Fruit fly (Drosophila melanogaster) whole organism, embryonic: Measurements from ENCODE around the gene CG14220.

ENCODE experiments used
- B-H1 ChIP-seq: fragments of 200-800 bp; sonication (Bioruptor generic); IDR thresholded peaks from 3 replicates; pipeline ENCODE4 v1.3.6; 2022; ENCODE audit warnings: missing biosample characterization, missing genetic modification characterization
- Blimp-1 ChIP-seq: fragments of 200-800 bp; sonication (Bioruptor generic); optimal IDR thresholded peaks from 3 replicates; lab custom pipeline; 2018; ENCODE audit warnings: missing biosample characterization, missing genetic modification characterization, mild to moderate bottlenecking, moderate library complexity, missing genetic modification reagents
- CG10147 ChIP-seq: fragments of 200-800 bp; sonication (Bioruptor generic); optimal IDR thresholded peaks from 2 replicates; lab custom pipeline; 2019; ENCODE audit warnings: missing biosample characterization, mild to moderate bottlenecking, missing genetic modification characterization, moderate library complexity
- CG10321 ChIP-seq: fragments of 200-800 bp; sonication (Bioruptor generic); IDR thresholded peaks from 2 replicates; pipeline ENCODE4 v1.3.6; 2022; ENCODE audit warnings: missing biosample characterization, missing genetic modification characterization
- CG10959 ChIP-seq: fragments of 200-800 bp; sonication (Bioruptor generic); IDR thresholded peaks from 2 replicates; pipeline ENCODE4 v1.3.6; 2022; ENCODE audit warnings: missing biosample characterization, missing genetic modification characterization
- CG11085 ChIP-seq: fragments of 200-800 bp; sonication (Bioruptor generic); IDR thresholded peaks from 2 replicates; pipeline ENCODE4 v1.3.6; 2022; ENCODE audit warnings: missing biosample characterization, missing genetic modification characterization
- CG12104 ChIP-seq: fragments of 200-800 bp; sonication (Bioruptor generic); optimal IDR thresholded peaks from 3 replicates; lab custom pipeline; 2016; ENCODE audit warnings: missing biosample characterization, missing genetic modification characterization
- CG12236 ChIP-seq: fragments of 200-800 bp; sonication (Bioruptor generic); optimal IDR thresholded peaks from 2 replicates; lab custom pipeline; 2016; ENCODE audit warnings: missing biosample characterization, missing genetic modification characterization
- CG15479 ChIP-seq: fragments of 200-800 bp; sonication (Bioruptor generic); optimal IDR thresholded peaks from 3 replicates; lab custom pipeline; 2019; ENCODE audit warnings: missing biosample characterization, mild to moderate bottlenecking, missing genetic modification characterization, moderate library complexity
- CG18011 ChIP-seq: fragments of 200-800 bp; sonication (Bioruptor generic); optimal IDR thresholded peaks from 2 replicates; lab custom pipeline; 2017; ENCODE audit warnings: missing biosample characterization, missing genetic modification characterization, mild to moderate bottlenecking, moderate library complexity, missing genotype
- CG18262 ChIP-seq: fragments of 200-800 bp; optimal IDR thresholded peaks from 3 replicates; lab custom pipeline; 2019; ENCODE audit warnings: missing biosample characterization, mild to moderate bottlenecking, missing genetic modification characterization, moderate library complexity
- CG1832 ChIP-seq: fragments of 200-800 bp; sonication (Bioruptor generic); optimal IDR thresholded peaks from 2 replicates; lab custom pipeline; 2017; ENCODE audit warnings: missing biosample characterization, mild to moderate bottlenecking, missing genetic modification characterization, inconsistent platforms
- CG2129 ChIP-seq: fragments of 200-800 bp; sonication (Bioruptor generic); IDR thresholded peaks from 2 replicates; pipeline ENCODE4 v1.3.6; 2022; ENCODE audit warnings: missing biosample characterization, missing genetic modification characterization; ENCODE audit not compliant: partially characterized antibody
- CG30403 ChIP-seq: fragments of 200-800 bp; sonication (Bioruptor generic); optimal IDR thresholded peaks from 3 replicates; lab custom pipeline; 2016; ENCODE audit warnings: missing biosample characterization, missing genetic modification characterization
- CG31365 ChIP-seq: fragments of 200-800 bp; sonication (Bioruptor generic); optimal IDR thresholded peaks from 2 replicates; lab custom pipeline; 2018; ENCODE audit warnings: missing biosample characterization, mild to moderate bottlenecking, missing genetic modification characterization
- CG32767 ChIP-seq: fragments of 200-800 bp; sonication (Bioruptor generic); IDR thresholded peaks from 2 replicates; pipeline ENCODE4 v1.3.6; 2022; ENCODE audit warnings: missing biosample characterization, missing genetic modification characterization
- CG4404 ChIP-seq: fragments of 200-800 bp; sonication (Bioruptor generic); IDR thresholded peaks from 2 replicates; pipeline ENCODE4 v1.3.6; 2022; ENCODE audit warnings: missing biosample characterization, missing genetic modification characterization
- CG5245 ChIP-seq: fragments of 200-800 bp; sonication (Bioruptor generic); optimal IDR thresholded peaks from 3 replicates; lab custom pipeline; 2016; ENCODE audit warnings: missing biosample characterization, missing genetic modification characterization
- CG7928 ChIP-seq: fragments of 200-800 bp; sonication (Bioruptor generic); optimal IDR thresholded peaks from 2 replicates; lab custom pipeline; 2017; ENCODE audit warnings: missing biosample characterization, mild to moderate bottlenecking, missing genetic modification characterization
- CG8388 ChIP-seq: fragments of 200-800 bp; sonication (Bioruptor generic); optimal IDR thresholded peaks from 2 replicates; lab custom pipeline; 2019; ENCODE audit warnings: missing biosample characterization, mild to moderate bottlenecking, missing genetic modification characterization, moderate library complexity
- Camta ChIP-seq: fragments of 200-800 bp; sonication (Bioruptor generic); optimal IDR thresholded peaks from 2 replicates; lab custom pipeline; 2016; ENCODE audit warnings: missing biosample characterization, missing genetic modification characterization
- D19B ChIP-seq: fragments of 200-800 bp; sonication (Bioruptor generic); optimal IDR thresholded peaks from 2 replicates; lab custom pipeline; 2017; ENCODE audit warnings: missing biosample characterization, mild to moderate bottlenecking, missing genetic modification characterization
- E2f2 ChIP-seq: fragments of 200-800 bp; sonication (Bioruptor generic); IDR thresholded peaks from 2 replicates; pipeline ENCODE4 v1.3.6; 2022; ENCODE audit warnings: missing biosample characterization, missing genetic modification characterization
- HLHmδ ChIP-seq: fragments of 200-800 bp; sonication (Bioruptor generic); optimal IDR thresholded peaks from 2 replicates; lab custom pipeline; 2018; ENCODE audit warnings: missing biosample characterization, mild to moderate bottlenecking, missing genetic modification characterization, moderate library complexity
- Hr51 ChIP-seq, 2 experiments: fragments of 200-800 bp; sonication (Bioruptor generic); optimal IDR thresholded peaks; 2 replicates in 1 of 2; 3 replicates in 1 of 2; lab custom pipeline; 2016 to 2018; ENCODE audit warnings: missing biosample characterization in 2 of 2, missing genetic modification characterization in 2 of 2, mild to moderate bottlenecking in 1 of 2, moderate library complexity in 1 of 2
- Neu2 ChIP-seq: fragments of 200-800 bp; sonication (Bioruptor generic); optimal IDR thresholded peaks from 3 replicates; lab custom pipeline; 2016; ENCODE audit warnings: missing biosample characterization, missing genetic modification characterization, borderline replicate concordance
- NfI ChIP-seq: fragments of 200-800 bp; sonication (Bioruptor generic); optimal IDR thresholded peaks from 3 replicates; lab custom pipeline; 2018; ENCODE audit warnings: missing biosample characterization, mild to moderate bottlenecking, missing genetic modification characterization, moderate library complexity
- Oli ChIP-seq: fragments of 200-800 bp; sonication (Bioruptor generic); optimal IDR thresholded peaks from 2 replicates; lab custom pipeline; 2018; ENCODE audit warnings: missing biosample characterization, mild to moderate bottlenecking, missing genetic modification characterization, moderate library complexity
- Rfx ChIP-seq: fragments of 200-800 bp; sonication (Bioruptor generic); IDR thresholded peaks from 2 replicates; pipeline ENCODE4 v1.3.6; 2022; ENCODE audit warnings: missing biosample characterization, missing genetic modification characterization
- Rx ChIP-seq: fragments of 200-800 bp; sonication (Bioruptor generic); IDR thresholded peaks from 2 replicates; pipeline ENCODE4 v1.3.6; 2022; ENCODE audit warnings: missing biosample characterization, missing genetic modification characterization
- Sin3A ChIP-seq: fragments of >200 bp; optimal IDR thresholded peaks from 2 replicates; lab custom pipeline; 2018
- Vsx1 ChIP-seq: fragments of 200-800 bp; sonication (Bioruptor generic); optimal IDR thresholded peaks from 2 replicates; lab custom pipeline; 2017; ENCODE audit warnings: missing biosample characterization, mild to moderate bottlenecking, missing genetic modification characterization, missing genetic modification reagents
- abd-A ChIP-seq: fragments of 200-800 bp; sonication (Bioruptor generic); optimal IDR thresholded peaks from 3 replicates; lab custom pipeline; 2019; ENCODE audit warnings: missing biosample characterization, mild to moderate bottlenecking, missing genetic modification characterization, moderate library complexity
- cad ChIP-seq: fragments of >200 bp; optimal IDR thresholded peaks from 2 replicates; lab custom pipeline; 2017; ENCODE audit warnings: missing biosample characterization, missing genetic modification characterization
- chm ChIP-seq: fragments of 200-800 bp; sonication (Bioruptor generic); IDR thresholded peaks from 2 replicates; pipeline ENCODE4 v1.3.6; 2022; ENCODE audit warnings: missing biosample characterization, missing genetic modification characterization
- chn ChIP-seq: fragments of 200-800 bp; sonication (Bioruptor generic); optimal IDR thresholded peaks from 2 replicates; lab custom pipeline; 2016; ENCODE audit warnings: missing biosample characterization, missing genetic modification characterization
- crol ChIP-seq: fragments of 200-800 bp; sonication (Bioruptor generic); IDR thresholded peaks from 2 replicates; pipeline ENCODE4 v1.3.6; 2022; ENCODE audit warnings: missing biosample characterization, missing genetic modification characterization
- dm ChIP-seq: fragments of 200-800 bp; sonication (Bioruptor generic); optimal IDR thresholded peaks from 3 replicates; lab custom pipeline; 2016; ENCODE audit warnings: missing biosample characterization, missing genetic modification characterization
- gfzf ChIP-seq: fragments of 200-800 bp; sonication (Bioruptor generic); optimal IDR thresholded peaks from 2 replicates; lab custom pipeline; 2016; ENCODE audit warnings: missing biosample characterization, mild to moderate bottlenecking, missing genetic modification characterization, moderate library complexity
- luna ChIP-seq: fragments of 200-800 bp; sonication (Bioruptor generic); optimal IDR thresholded peaks from 2 replicates; lab custom pipeline; 2016; ENCODE audit warnings: missing biosample characterization, missing genetic modification characterization
- mirr ChIP-seq: fragments of 200-800 bp; sonication (Bioruptor generic); optimal IDR thresholded peaks from 3 replicates; lab custom pipeline; 2018; ENCODE audit warnings: missing biosample characterization, mild to moderate bottlenecking, missing genetic modification characterization
- mld ChIP-seq: fragments of 200-800 bp; sonication (Bioruptor generic); IDR thresholded peaks from 3 replicates; pipeline ENCODE4 v1.3.6; 2022; ENCODE audit warnings: missing biosample characterization, missing genetic modification characterization; ENCODE audit not compliant: partially characterized antibody
- peb ChIP-seq: fragments of 200-800 bp; sonication (Bioruptor generic); IDR thresholded peaks from 2 replicates; pipeline ENCODE4 v1.3.6; 2022; ENCODE audit warnings: missing biosample characterization, missing genetic modification characterization
- repo ChIP-seq: fragments of 200-800 bp; sonication (Bioruptor generic); optimal IDR thresholded peaks from 2 replicates; lab custom pipeline; 2016; ENCODE audit warnings: missing biosample characterization, missing genetic modification characterization
- ro ChIP-seq: fragments of 200-800 bp; sonication (Bioruptor generic); IDR thresholded peaks from 2 replicates; pipeline ENCODE4 v1.3.6; 2022; ENCODE audit warnings: missing biosample characterization, missing genetic modification characterization
- row ChIP-seq: fragments of 200-800 bp; sonication (Bioruptor generic); IDR thresholded peaks from 3 replicates; pipeline ENCODE4 v1.3.6; 2022; ENCODE audit warnings: missing biosample characterization, missing genetic modification characterization
- salm ChIP-seq: fragments of 200-800 bp; sonication (Bioruptor generic); optimal IDR thresholded peaks from 2 replicates; lab custom pipeline; 2018; ENCODE audit warnings: missing biosample characterization, mild to moderate bottlenecking, missing genetic modification characterization
- sens-2 ChIP-seq: fragments of 200-800 bp; sonication (Bioruptor generic); IDR thresholded peaks from 2 replicates; pipeline ENCODE4 v1.3.6; 2022; ENCODE audit warnings: missing biosample characterization, missing genetic modification characterization
- sqz ChIP-seq: fragments of 200-800 bp; sonication (Bioruptor generic); optimal IDR thresholded peaks from 3 replicates; lab custom pipeline; 2018; ENCODE audit warnings: missing biosample characterization, mild to moderate bottlenecking, missing genetic modification characterization
- stc ChIP-seq: fragments of 200-800 bp; sonication (Bioruptor generic); IDR thresholded peaks from 2 replicates; pipeline ENCODE4 v1.3.6; 2022; ENCODE audit warnings: missing biosample characterization, missing genetic modification characterization
- tx ChIP-seq: fragments of 200-800 bp; sonication (Bioruptor generic); optimal IDR thresholded peaks from 2 replicates; lab custom pipeline; 2016; ENCODE audit warnings: missing biosample characterization, missing genetic modification characterization
- z ChIP-seq: fragments of 200-800 bp; sonication (Bioruptor generic); IDR thresholded peaks from 3 replicates; pipeline ENCODE4 v1.3.6; 2022; ENCODE audit warnings: missing biosample characterization, missing genetic modification characterization

Gene CG14220

DNA sequence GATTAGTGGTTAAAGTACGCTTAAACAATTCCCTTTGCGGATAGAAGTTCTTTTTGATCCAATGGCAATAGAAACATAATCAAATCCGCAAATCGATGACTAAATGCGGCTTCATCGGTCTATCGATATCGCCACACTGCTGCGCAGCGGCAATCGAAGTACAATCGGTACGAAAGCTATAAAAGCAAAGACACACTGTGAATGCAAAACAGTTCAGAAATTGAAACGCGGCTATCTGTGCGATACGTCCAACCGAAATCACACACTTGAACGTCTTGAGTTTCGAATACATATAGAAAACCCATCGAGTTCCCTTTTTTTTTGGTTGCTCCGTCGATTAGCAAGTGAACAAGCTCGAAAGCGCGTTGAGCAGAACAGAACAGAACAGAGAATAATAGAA, 3.3 kb upstream of the CG14220 start, which contains the start of gene CG14207 (continued):
- TF ChIP-seq chn (no peak), CG12236 (no peak), Vsx1 (GFP tag; lab: Kevin White, UChicago) (no peak), CG1832 (GFP tag; lab: Kevin White, UChicago) (no peak), CG18262 (tag; lab: Kevin White, UChicago) (no peak), NfI (GFP tag; lab: Kevin White, UChicago) (peak; percentile 12), Camta (GFP tag; lab: Kevin White, UChicago) (no peak), ro (GFP tag; lab: Robert Waterston, UW) (no peak), cad (no peak), CG30403 (GFP tag; lab: Kevin White, UChicago) (no peak), abd-A (tag; lab: Kevin White, UChicago) (peak; percentile 39), mirr (GFP tag; lab: Kevin White, UChicago) (peak; percentile 8), CG32767 (GFP tag; lab: Robert Waterston, UW) (peak; percentile 24; the same call in 1 of the 2 replicates), Hr51 (GFP tag; optimal IDR thresholded peaks at IDR 0.05; lab: Kevin White, UChicago) (no peak), Neu2 (GFP tag; lab: Kevin White, UChicago) (no peak), luna (GFP tag; lab: Kevin White, UChicago) (no peak), E2f2 (GFP tag; lab: Robert Waterston, UW) (peak; percentile 88), CG15479 (no peak), stc (GFP tag; lab: Robert Waterston, UW) (no peak), row (GFP tag; lab: Robert Waterston, UW) (peak; percentile 13; the same call in 1 of the 3 replicates), CG18011 (GFP tag; lab: Kevin White, UChicago) (no peak), CG10321 (GFP tag; lab: Robert Waterston, UW) (no peak), CG11085 (GFP tag; lab: Robert Waterston, UW) (no peak), CG12104 (no peak), D19B (GFP tag; lab: Kevin White, UChicago) (no peak), CG8388 (no peak), CG31365 (no peak), CG7928 (GFP tag; lab: Kevin White, UChicago) (no peak), z (GFP tag; lab: Robert Waterston, UW) (no peak), Rx (GFP tag; lab: Robert Waterston, UW) (no peak), peb (GFP tag; lab: Robert Waterston, UW) (no peak), CG2129 (GFP tag; lab: Robert Waterston, UW) (no peak), Sin3A (no peak), gfzf (GFP tag; lab: Kevin White, UChicago) (peak; percentile 3), CG4404 (GFP tag; lab: Robert Waterston, UW) (no peak), CG10147 (GFP tag; lab: Kevin White, UChicago) (no peak), dm (peak; percentile 15), Oli (tag; lab: Kevin White, UChicago) (no peak), Rfx (GFP tag; lab: Robert Waterston, UW) (peak; percentile 35; the same call in 1 of the 2 replicates), tx (no peak), chm (GFP tag; lab: Robert Waterston, UW) (peak; percentile 61; the same call in 1 of the 2 replicates), CG10959 (GFP tag; lab: Robert Waterston, UW) (no peak), Blimp-1 (GFP tag; lab: Kevin White, UChicago) (no peak), sqz (GFP tag; lab: Kevin White, UChicago) (peak; percentile 22), B-H1 (GFP tag; lab: Robert Waterston, UW) (no peak), salm (tag; lab: Kevin White, UChicago) (no peak), HLHmδ (GFP tag; lab: Kevin White, UChicago) (no peak), CG5245 (GFP tag; lab: Kevin White, UChicago) (no peak), mld (peak; percentile 80), repo (no peak), sens-2 (GFP tag; lab: Robert Waterston, UW) (no peak), crol (GFP tag; lab: Robert Waterston, UW) (no peak)
